Worm (Caenorhabditis elegans) whole organism, early embryonic: ENCODE results near the gene pqn-39.

Experiments used
- B0310.2 ChIP-seq: sonication (generic microtip); optimal IDR thresholded peaks from 2 replicates; lab custom pipeline; 2016; ENCODE audit warnings: mild to moderate bottlenecking, missing genetic modification characterization, missing compliant biosample characterization
- F13C5.2 ChIP-seq: sonication (generic microtip); optimal IDR thresholded peaks from 2 replicates; lab custom pipeline; 2017; ENCODE audit warnings: mild to moderate bottlenecking, missing genetic modification characterization, inconsistent platforms, missing compliant biosample characterization
- aly-1 ChIP-seq: sonication (generic microtip); optimal IDR thresholded peaks from 2 replicates; lab custom pipeline; 2016; ENCODE audit warnings: missing genetic modification characterization, missing compliant biosample characterization
- ama-1 ChIP-seq: fragments of 150-350 bp; optimal IDR thresholded peaks from 2 replicates; lab custom pipeline; 2014
- ceh-13 ChIP-seq: fragments of 200-800 bp; sonication (Bioruptor generic); optimal IDR thresholded peaks from 2 replicates; lab custom pipeline; 2018; ENCODE audit warnings: mild to moderate bottlenecking, missing genetic modification characterization, missing compliant biosample characterization
- ceh-36 ChIP-seq: sonication (generic microtip); optimal IDR thresholded peaks from 2 replicates; lab custom pipeline; 2016; ENCODE audit warnings: missing genetic modification characterization, inconsistent platforms, missing compliant biosample characterization
- ets-7 ChIP-seq: sonication (generic microtip); optimal IDR thresholded peaks from 2 replicates; lab custom pipeline; 2016; ENCODE audit warnings: missing genotype, missing genetic modification characterization, missing compliant biosample characterization
- flt-1 ChIP-seq: fragments of 200-800 bp; sonication (Bioruptor generic); IDR thresholded peaks from 2 replicates; pipeline ENCODE4 v1.3.6; 2022; ENCODE audit warnings: missing genetic modification characterization, missing compliant biosample characterization
- hmbx-1 ChIP-seq: sonication (generic microtip); optimal IDR thresholded peaks from 2 replicates; lab custom pipeline; 2016; ENCODE audit warnings: mild to moderate bottlenecking, missing genetic modification characterization, missing compliant biosample characterization
- hmg-4 ChIP-seq: fragments of 200-800 bp; sonication (Bioruptor generic); optimal IDR thresholded peaks from 2 replicates; lab custom pipeline; 2018; ENCODE audit warnings: mild to moderate bottlenecking, missing genetic modification characterization, missing compliant biosample characterization
- hnd-1 ChIP-seq: sonication (generic microtip); optimal IDR thresholded peaks from 2 replicates; lab custom pipeline; 2016; ENCODE audit warnings: missing genetic modification characterization, missing compliant biosample characterization
- pes-1 ChIP-seq: fragments of 200-800 bp; sonication (Bioruptor generic); IDR thresholded peaks from 2 replicates; pipeline ENCODE4 v1.3.6; 2022; ENCODE audit warnings: missing genetic modification reagents, missing genetic modification characterization, missing compliant biosample characterization
- scrt-1 ChIP-seq: fragments of 200-800 bp; sonication (Bioruptor generic); IDR thresholded peaks from 2 replicates; pipeline ENCODE4 v1.3.6; 2022; ENCODE audit warnings: missing genetic modification characterization, missing compliant biosample characterization
- sea-1 ChIP-seq: fragments of 200-800 bp; sonication (Bioruptor generic); conservative IDR thresholded peaks from 2 replicates; pipeline ENCODE4 v1.3.6; 2022; ENCODE audit warnings: missing genetic modification characterization, missing compliant biosample characterization
- tbx-11 ChIP-seq: fragments of 200-800 bp; sonication (Bioruptor generic); IDR thresholded peaks from 2 replicates; pipeline ENCODE4 v1.3.6; 2022; ENCODE audit warnings: missing genetic modification characterization, missing compliant biosample characterization
- tbx-37 ChIP-seq: fragments of 200-800 bp; sonication (Bioruptor generic); conservative IDR thresholded peaks from 2 replicates; pipeline ENCODE4 v1.3.6; 2022; ENCODE audit warnings: missing genetic modification reagents, missing genetic modification characterization, missing compliant biosample characterization
- tra-4 ChIP-seq: sonication (generic microtip); optimal IDR thresholded peaks from 2 replicates; lab custom pipeline; 2017; ENCODE audit warnings: missing genetic modification characterization, missing compliant biosample characterization

Gene pqn-39

DNA sequence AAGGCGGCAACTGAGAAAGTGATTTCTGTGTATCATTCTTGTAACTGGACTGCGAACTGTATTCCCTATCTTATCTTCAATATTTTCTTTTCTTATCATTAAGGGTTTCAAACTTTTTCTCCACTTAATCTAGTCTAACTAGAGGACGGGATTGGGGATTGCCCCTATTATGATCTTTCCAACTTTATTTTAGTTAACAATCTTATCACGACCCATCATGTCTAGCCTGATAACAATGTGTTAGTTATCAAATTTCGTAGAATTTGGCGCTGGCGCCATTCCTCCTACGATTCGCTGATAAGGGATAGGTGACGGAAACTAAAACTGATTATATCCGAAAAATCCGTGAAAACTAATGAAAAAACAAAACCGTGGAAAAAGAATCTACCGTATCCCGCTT, 31.1 kb downstream of the pqn-39 start:
- TF ChIP-seq hmbx-1 (tag; lab: Kevin White, UChicago), result no peak

DNA sequence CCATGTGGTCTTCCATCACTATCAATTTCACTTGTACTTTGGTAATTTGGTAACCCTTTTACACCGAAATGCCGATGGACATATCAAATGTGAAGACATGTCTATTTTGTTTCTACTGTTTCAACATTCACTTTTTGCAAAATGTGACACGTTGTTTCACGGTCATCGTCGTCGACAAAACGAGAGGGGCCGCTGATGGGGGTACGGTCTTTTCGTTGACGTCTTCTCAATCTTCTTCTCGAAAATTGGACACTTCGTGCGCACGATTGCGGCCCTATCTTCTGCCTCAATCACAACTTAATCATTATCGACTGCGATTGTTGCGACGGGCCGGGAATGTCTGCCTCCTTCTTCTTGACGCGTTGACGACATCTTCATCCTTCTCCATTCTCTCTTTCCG, 31.8 kb downstream of the pqn-39 start:
- TF ChIP-seq F13C5.2 (tag; lab: Kevin White, UChicago) (no peak), aly-1 (tag; lab: Kevin White, UChicago) (no peak), hnd-1 (no peak), ama-1 (lab: Kevin White, UChicago) (no peak)

DNA sequence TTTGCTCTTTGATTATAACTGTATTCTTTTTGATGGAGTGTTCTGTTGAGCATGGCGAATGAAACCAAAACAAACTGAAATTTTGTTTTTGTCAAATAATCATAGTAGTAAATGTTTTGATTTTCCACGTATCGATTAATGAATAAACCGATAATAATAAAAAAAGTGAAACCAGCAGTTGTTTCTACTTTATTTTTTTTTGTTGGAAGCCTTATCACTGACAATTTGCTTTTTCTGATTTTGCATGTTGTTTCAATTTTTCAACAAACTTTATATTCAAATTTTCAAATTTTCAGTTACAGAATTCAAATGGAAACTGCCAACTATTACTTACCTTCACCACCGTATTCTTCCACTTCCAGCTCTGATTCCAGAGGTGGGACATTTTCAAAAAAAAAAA, 33.9 kb downstream of the pqn-39 start, which contains the start of gene elt-3:
Gene elt-3, plus strand, starts transcription at position 301 of the 400 bp plus-strand sequence.
- no peak for TF ChIP-seq tra-4 (tag; lab: Kevin White, UChicago)
- no peak for TF ChIP-seq scrt-1 (GFP tag; lab: Robert Waterston, UW)
- TF ChIP-seq F13C5.2 (tag; lab: Kevin White, UChicago), result no peak
- no peak for TF ChIP-seq hnd-1
- no peak for TF ChIP-seq aly-1 (tag; lab: Kevin White, UChicago)
- TF ChIP-seq tbx-11, result no peak
- no peak for TF ChIP-seq ceh-13 (GFP tag; lab: Kevin White, UChicago)
- no peak for TF ChIP-seq hmg-4 (GFP tag; lab: Kevin White, UChicago)
- no peak for TF ChIP-seq ceh-36 (tag; lab: Kevin White, UChicago)
- TF ChIP-seq hmbx-1 (tag; lab: Kevin White, UChicago), result no peak
- no peak for TF ChIP-seq B0310.2 (tag; lab: Kevin White, UChicago)
- TF ChIP-seq pes-1 (GFP tag; lab: Robert Waterston, UW), result no peak
- no peak for TF ChIP-seq flt-1 (GFP tag; lab: Robert Waterston, UW)
- TF ChIP-seq tbx-37 (GFP tag; lab: Robert Waterston, UW), result no peak
- TF ChIP-seq sea-1, result no peak

DNA sequence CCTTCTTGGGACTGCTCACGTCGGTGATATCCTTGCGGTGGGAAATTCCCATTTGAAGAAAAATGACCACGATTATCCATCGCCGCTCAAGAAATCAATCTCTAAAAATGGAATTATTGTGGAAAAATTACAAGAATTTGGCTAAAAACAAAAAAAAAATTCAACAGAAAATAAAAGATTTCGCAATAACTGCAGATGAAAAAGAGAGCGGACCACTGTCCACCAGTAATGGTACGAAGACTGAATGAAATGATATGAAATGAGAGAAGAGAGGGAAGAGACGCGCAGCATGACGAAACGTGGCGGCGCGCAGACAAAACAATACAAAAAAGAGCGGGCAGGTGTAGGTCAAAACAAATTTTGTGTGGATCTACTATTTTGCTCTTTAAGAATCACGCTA, 38.9 kb downstream of the pqn-39 start, which contains the start of gene meg-1:
Gene meg-1, minus strand, starts transcription at position 101 of the 400 bp plus-strand sequence.
- TF ChIP-seq ama-1 (lab: Kevin White, UChicago), result no peak
- no peak for TF ChIP-seq tbx-37 (GFP tag; lab: Robert Waterston, UW)
- TF ChIP-seq sea-1, result no peak
- no peak for TF ChIP-seq aly-1 (tag; lab: Kevin White, UChicago)
- no peak for TF ChIP-seq B0310.2 (tag; lab: Kevin White, UChicago)
- no peak for TF ChIP-seq scrt-1 (GFP tag; lab: Robert Waterston, UW)
- TF ChIP-seq ceh-13 (GFP tag; lab: Kevin White, UChicago), result no peak
- no peak for TF ChIP-seq flt-1 (GFP tag; lab: Robert Waterston, UW)
- no peak for TF ChIP-seq ceh-36 (tag; lab: Kevin White, UChicago)
- TF ChIP-seq ets-7 (tag; lab: Kevin White, UChicago), result no peak
- TF ChIP-seq tra-4 (tag; lab: Kevin White, UChicago), result no peak
- TF ChIP-seq hmg-4 (GFP tag; lab: Kevin White, UChicago), result no peak
- no peak for TF ChIP-seq pes-1 (GFP tag; lab: Robert Waterston, UW)
- TF ChIP-seq hnd-1, result no peak
- TF ChIP-seq hmbx-1 (tag; lab: Kevin White, UChicago), result no peak
- no peak for TF ChIP-seq tbx-11
- no peak for TF ChIP-seq F13C5.2 (tag; lab: Kevin White, UChicago)

DNA sequence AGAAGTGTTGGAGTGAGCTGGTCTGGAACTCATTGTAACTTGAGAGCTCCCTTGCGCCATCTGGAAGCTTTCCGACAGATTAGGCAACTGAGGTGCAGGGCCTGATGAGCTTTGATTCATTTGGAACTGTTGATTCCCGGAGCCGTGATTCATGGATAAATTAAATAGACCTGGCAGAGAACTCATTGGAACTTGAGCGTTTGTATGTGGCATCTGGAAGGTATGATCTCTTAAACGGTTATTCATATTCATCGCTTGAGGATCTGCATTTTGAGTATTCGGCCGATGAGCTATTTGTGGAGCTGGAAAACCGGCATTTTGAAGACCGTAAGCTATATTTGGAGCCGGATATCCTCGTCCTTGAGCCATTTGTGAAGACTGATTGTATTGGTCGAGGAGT, 39.9 kb downstream of the pqn-39 start:
- TF ChIP-seq scrt-1 (GFP tag; lab: Robert Waterston, UW), result no peak
- no peak for TF ChIP-seq tra-4 (tag; lab: Kevin White, UChicago)

DNA sequence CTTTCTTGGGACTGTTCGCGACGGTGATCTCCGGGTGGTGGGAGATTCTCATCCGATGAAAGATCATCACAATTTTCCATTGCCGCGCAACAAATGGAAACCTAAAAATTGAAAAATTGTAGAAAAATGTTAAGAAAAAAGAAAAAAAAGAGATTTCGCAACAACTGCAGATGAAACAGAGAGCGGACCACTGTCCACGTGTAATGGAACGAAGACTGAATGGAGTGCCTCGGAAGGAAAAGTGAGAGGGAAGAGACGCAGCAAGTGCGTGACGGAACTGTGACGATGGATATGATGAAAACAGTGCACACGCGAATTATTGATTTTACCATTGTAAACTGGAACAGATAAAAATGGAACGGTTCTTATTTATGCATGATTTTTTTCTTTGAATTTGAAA, 42.4 kb downstream of the pqn-39 start, which contains the start of gene meg-2:
Gene meg-2, minus strand, starts transcription at position 101 of the 400 bp plus-strand sequence.
- TF ChIP-seq ets-7 (tag; lab: Kevin White, UChicago), result no peak
- TF ChIP-seq tra-4 (tag; lab: Kevin White, UChicago), result no peak
- no peak for TF ChIP-seq tbx-11
- TF ChIP-seq hmg-4 (GFP tag; lab: Kevin White, UChicago), result no peak
- no peak for TF ChIP-seq tbx-37 (GFP tag; lab: Robert Waterston, UW)
- TF ChIP-seq ceh-36 (tag; lab: Kevin White, UChicago), result no peak
- TF ChIP-seq ama-1 (lab: Kevin White, UChicago), result no peak
- TF ChIP-seq B0310.2 (tag; lab: Kevin White, UChicago), result no peak
- TF ChIP-seq scrt-1 (GFP tag; lab: Robert Waterston, UW), result no peak
- TF ChIP-seq flt-1 (GFP tag; lab: Robert Waterston, UW), result no peak
- no peak for TF ChIP-seq F13C5.2 (tag; lab: Kevin White, UChicago)
- TF ChIP-seq ceh-13 (GFP tag; lab: Kevin White, UChicago), result no peak
- TF ChIP-seq hnd-1, result no peak

DNA sequence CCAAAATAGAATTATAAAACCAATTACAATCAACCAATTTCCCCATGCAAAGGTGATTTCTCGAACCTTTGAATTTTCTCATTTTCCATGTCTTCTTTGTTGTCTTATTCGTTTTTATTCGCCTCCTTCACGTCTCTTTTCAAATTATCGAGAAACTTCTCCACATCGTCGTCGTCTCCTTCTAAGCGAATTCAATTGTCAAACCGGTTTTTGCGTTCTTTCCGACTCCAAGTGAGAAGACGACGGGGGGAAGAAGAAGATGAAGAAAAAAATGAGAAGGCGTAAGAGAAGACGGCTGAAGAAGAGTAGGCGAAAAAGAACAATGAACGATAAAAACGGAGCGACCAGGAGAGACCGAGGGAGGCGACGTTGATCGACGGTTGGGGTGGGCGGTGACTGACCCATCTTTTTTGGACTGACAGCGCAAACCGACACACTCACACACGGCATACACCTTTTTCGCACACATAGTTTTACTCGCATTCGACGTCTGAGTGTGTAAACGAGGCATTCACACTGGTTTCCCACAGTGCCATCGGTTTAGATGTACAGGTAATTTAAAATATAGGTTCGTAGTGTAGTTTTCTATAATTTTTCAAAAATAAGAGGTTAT, 48.0 kb downstream of the pqn-39 start:
- TF ChIP-seq hmg-4 (GFP tag; lab: Kevin White, UChicago) (peak; percentile 22), sea-1 (no peak), flt-1 (GFP tag; lab: Robert Waterston, UW) (no peak), aly-1 (tag; lab: Kevin White, UChicago) (no peak)

DNA sequence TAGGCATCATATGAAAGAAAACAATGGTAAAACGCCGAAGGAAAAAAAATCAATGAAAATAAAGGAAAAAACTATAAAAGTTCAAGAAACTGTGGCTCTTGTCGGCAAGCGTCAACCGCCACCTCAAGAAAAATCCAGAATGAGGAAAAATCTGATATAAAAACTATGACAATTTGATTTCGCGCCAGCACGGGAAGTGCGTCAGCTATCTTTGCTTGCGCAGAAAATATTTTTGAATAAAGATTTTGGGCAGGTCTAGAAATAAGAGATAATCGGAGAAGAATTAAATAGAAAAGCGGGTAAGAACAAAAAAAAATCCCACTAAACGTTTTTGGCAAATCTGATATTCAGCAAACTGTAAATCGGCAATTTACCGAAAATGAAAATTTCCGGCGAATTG, 50.3 kb downstream of the pqn-39 start:
- TF ChIP-seq aly-1 (tag; lab: Kevin White, UChicago) (no peak), hnd-1 (no peak), sea-1 (no peak), B0310.2 (tag; lab: Kevin White, UChicago) (no peak), tra-4 (tag; lab: Kevin White, UChicago) (no peak), ama-1 (lab: Kevin White, UChicago) (no peak), ceh-13 (GFP tag; lab: Kevin White, UChicago) (no peak), pes-1 (GFP tag; lab: Robert Waterston, UW) (no peak), hmg-4 (GFP tag; lab: Kevin White, UChicago) (no peak), tbx-11 (no peak), flt-1 (GFP tag; lab: Robert Waterston, UW) (no peak), ets-7 (tag; lab: Kevin White, UChicago) (no peak)
